Fruit fly (Drosophila melanogaster): Measurements from ENCODE around the gene CG32485.

The CG32485 gene

dm6 chr3L:3081146-3081872, 31.2 kb downstream of the CG32485 start (continued):
- no peak for TF ChIP-seq CG1832 (GFP tag; optimal IDR thresholded peaks at IDR 0.05)
- TF ChIP-seq Dip2 (GFP tag; IDR thresholded peaks at IDR 0.05), result peak; percentile 72
- peak; percentile 77 for TF ChIP-seq ash1 (GFP tag; optimal IDR thresholded peaks at IDR 0.05)
- peak; percentile 87 for TF ChIP-seq MESR4 (GFP tag; optimal IDR thresholded peaks at IDR 0.05)
- peak; percentile 98 for TF ChIP-seq CoRest (tag; optimal IDR thresholded peaks at IDR 0.05)
- TF ChIP-seq sqz (GFP tag; optimal IDR thresholded peaks at IDR 0.05), result peak; percentile 99
- peak; percentile 99 for TF ChIP-seq CG17328 (GFP tag; IDR thresholded peaks at IDR 0.05)
- peak; percentile 97 for TF ChIP-seq fd64A (GFP tag; optimal IDR thresholded peaks at IDR 0.05)
- TF ChIP-seq schlank (tag; optimal IDR thresholded peaks at IDR 0.05), result peak; percentile 98
- peak; percentile 96 for TF ChIP-seq CG9215 (GFP tag; IDR thresholded peaks at IDR 0.05)
- peak; percentile 96 for TF ChIP-seq C15 (GFP tag; IDR thresholded peaks at IDR 0.05)
- TF ChIP-seq CG34376 (GFP tag; optimal IDR thresholded peaks at IDR 0.05), result peak; percentile 99
- TF ChIP-seq klu (GFP tag; IDR thresholded peaks at IDR 0.05), result peak; percentile 96
- TF ChIP-seq gsb-n (tag; optimal IDR thresholded peaks at IDR 0.05), result peak; percentile 98
- TF ChIP-seq CG15696 (tag; optimal IDR thresholded peaks at IDR 0.05), result peak; percentile 90
- TF ChIP-seq tio (GFP tag; optimal IDR thresholded peaks at IDR 0.05), result peak; percentile 97
- TF ChIP-seq CG16815 (GFP tag; optimal IDR thresholded peaks at IDR 0.05), result peak; percentile 97
- peak; percentile 97 for TF ChIP-seq cato (GFP tag; optimal IDR thresholded peaks at IDR 0.05; ENCODE audit: borderline replicate concordance)
- TF ChIP-seq sob (GFP tag; IDR thresholded peaks at IDR 0.05), result peak; percentile 99
- peak; percentile 95 for TF ChIP-seq CG3065 (GFP tag; optimal IDR thresholded peaks at IDR 0.05)
- TF ChIP-seq CG11695 (GFP tag; IDR thresholded peaks at IDR 0.05), result peak; percentile 99
- peak; percentile 95 for TF ChIP-seq Lhr (GFP tag; optimal IDR thresholded peaks at IDR 0.05)
- TF ChIP-seq CG18262 (tag; optimal IDR thresholded peaks at IDR 0.05), result peak; percentile 97
- peak; percentile 97 for TF ChIP-seq cas (GFP tag; IDR thresholded peaks at IDR 0.05)
- TF ChIP-seq Oli (tag; optimal IDR thresholded peaks at IDR 0.05), result peak; percentile 99
- peak; percentile 99 for TF ChIP-seq unpg (GFP tag; optimal IDR thresholded peaks at IDR 0.05)
- peak in 1 of 2 experiments; percentile 77 for TF ChIP-seq Hr78 (GFP tag; optimal IDR thresholded peaks at IDR 0.05)
- peak; percentile 96 for TF ChIP-seq peb (GFP tag; IDR thresholded peaks at IDR 0.05)
- TF ChIP-seq CG12744 (GFP tag; optimal IDR thresholded peaks at IDR 0.05), result peak; percentile 96
- peak; percentile 98 for TF ChIP-seq Rx (GFP tag; IDR thresholded peaks at IDR 0.05)
- peak; percentile 97 for TF ChIP-seq CG6254 (GFP tag; optimal IDR thresholded peaks at IDR 0.05)
- peak; percentile 98 for TF ChIP-seq CG18476 (GFP tag; optimal IDR thresholded peaks at IDR 0.05)
- TF ChIP-seq Ptx1 (GFP tag; IDR thresholded peaks at IDR 0.05), result peak; percentile 99
- TF ChIP-seq CG17912 (GFP tag; optimal IDR thresholded peaks at IDR 0.05), result peak; percentile 93
- TF ChIP-seq H15 (GFP tag; IDR thresholded peaks at IDR 0.05), result peak; percentile 98
- peak; percentile 97 for TF ChIP-seq Gug (GFP tag; IDR thresholded peaks at IDR 0.05)
- peak; percentile 91 for TF ChIP-seq CG7745 (tag; optimal IDR thresholded peaks at IDR 0.05)
- peak; percentile 92 for TF ChIP-seq Bdp1 (GFP tag; optimal IDR thresholded peaks at IDR 0.05)
- peak; percentile 92 for TF ChIP-seq CG8089 (GFP tag; optimal IDR thresholded peaks at IDR 0.05)
- peak; percentile 97 for TF ChIP-seq CG12104 (GFP tag; optimal IDR thresholded peaks at IDR 0.05)
- TF ChIP-seq fru (optimal IDR thresholded peaks at IDR 0.05), result no peak
- peak; percentile 76 for TF ChIP-seq knrl (GFP tag; IDR thresholded peaks at IDR 0.05; ENCODE audit: partially characterized antibody)
- TF ChIP-seq chm (GFP tag; IDR thresholded peaks at IDR 0.05), result peak; percentile 99
- peak; percentile 94 for TF ChIP-seq CG11696 (GFP tag; IDR thresholded peaks at IDR 0.05)
- peak; percentile 99 for TF ChIP-seq CG17359 (tag; optimal IDR thresholded peaks at IDR 0.05)
- peak; percentile 92 for TF ChIP-seq CG8944 (GFP tag; optimal IDR thresholded peaks at IDR 0.05)
- peak; percentile 98 for TF ChIP-seq scrt (GFP tag; optimal IDR thresholded peaks at IDR 0.05)
- peak; percentile 90 for TF ChIP-seq btn (GFP tag; optimal IDR thresholded peaks at IDR 0.05)
- peak; percentile 98 for TF ChIP-seq ase (GFP tag; IDR thresholded peaks at IDR 0.05)
- TF ChIP-seq CG5953 (GFP tag; IDR thresholded peaks at IDR 0.05), result peak; percentile 98

Data from whole organism, embryonic.